Fruit fly (Drosophila melanogaster): ENCODE results near the gene Idgf1.

Gene Idgf1

dm6 chr2L:16445034-16445433 is at the start of gene Idgf1:
Gene Idgf1, plus strand, starts transcription at chr2L:16445278.
- TF ChIP-seq psq (optimal IDR thresholded peaks at IDR 0.05) (no peak), Sin3A (optimal IDR thresholded peaks at IDR 0.05) (no peak), Myc (optimal IDR thresholded peaks at IDR 0.05) (no peak), h (optimal IDR thresholded peaks at IDR 0.05) (no peak), insv (optimal IDR thresholded peaks at IDR 0.05) (no peak), ttk (optimal IDR thresholded peaks at IDR 0.05) (no peak)

- TF ChIP-seq h (optimal IDR thresholded peaks at IDR 0.05), result no peak
- TF ChIP-seq psq (optimal IDR thresholded peaks at IDR 0.05), result no peak
- TF ChIP-seq Myc (optimal IDR thresholded peaks at IDR 0.05), result no peak
- TF ChIP-seq Sin3A (optimal IDR thresholded peaks at IDR 0.05), result no peak
- no peak for TF ChIP-seq ttk (optimal IDR thresholded peaks at IDR 0.05)
- no peak for TF ChIP-seq insv (optimal IDR thresholded peaks at IDR 0.05)
Observed at dm6 chr2L:16397517-16397916, 47.6 kb upstream of the Idgf1 start.

- TF ChIP-seq Sin3A (optimal IDR thresholded peaks at IDR 0.05) (no peak), ttk (optimal IDR thresholded peaks at IDR 0.05) (no peak), psq (optimal IDR thresholded peaks at IDR 0.05) (no peak), h (optimal IDR thresholded peaks at IDR 0.05) (no peak), insv (optimal IDR thresholded peaks at IDR 0.05) (no peak), Myc (optimal IDR thresholded peaks at IDR 0.05) (no peak)
Observed at dm6 chr2L:16402512-16402911, 42.6 kb upstream of the Idgf1 start.

dm6 chr2L:16406523-16406922 is 38.6 kb upstream of the Idgf1 start:
- TF ChIP-seq psq (optimal IDR thresholded peaks at IDR 0.05) (no peak), insv (optimal IDR thresholded peaks at IDR 0.05) (no peak), h (optimal IDR thresholded peaks at IDR 0.05) (no peak), ttk (optimal IDR thresholded peaks at IDR 0.05) (no peak), Myc (optimal IDR thresholded peaks at IDR 0.05) (no peak), Sin3A (optimal IDR thresholded peaks at IDR 0.05) (no peak)

- TF ChIP-seq insv (optimal IDR thresholded peaks at IDR 0.05) (no peak), ttk (optimal IDR thresholded peaks at IDR 0.05) (no peak), Sin3A (optimal IDR thresholded peaks at IDR 0.05) (no peak), h (optimal IDR thresholded peaks at IDR 0.05) (no peak), psq (optimal IDR thresholded peaks at IDR 0.05) (no peak), Myc (optimal IDR thresholded peaks at IDR 0.05) (no peak)
Observed at dm6 chr2L:16407305-16407704, 37.8 kb upstream of the Idgf1 start.

dm6 chr2L:16413772-16414171 is 31.3 kb upstream of the Idgf1 start:
- no peak for TF ChIP-seq Myc (optimal IDR thresholded peaks at IDR 0.05)
- TF ChIP-seq h (optimal IDR thresholded peaks at IDR 0.05), result no peak
- TF ChIP-seq insv (optimal IDR thresholded peaks at IDR 0.05), result no peak
- no peak for TF ChIP-seq Sin3A (optimal IDR thresholded peaks at IDR 0.05)
- TF ChIP-seq ttk (optimal IDR thresholded peaks at IDR 0.05), result no peak
- no peak for TF ChIP-seq psq (optimal IDR thresholded peaks at IDR 0.05)

dm6 chr2L:16422657-16423473 is 22.2 kb upstream of the Idgf1 start:
- TF ChIP-seq Sin3A (optimal IDR thresholded peaks at IDR 0.05) (no peak), ttk (optimal IDR thresholded peaks at IDR 0.05) (no peak), h (optimal IDR thresholded peaks at IDR 0.05) (no peak)

dm6 chr2L:16435637-16436036 is 9.4 kb upstream of the Idgf1 start:
- TF ChIP-seq h (optimal IDR thresholded peaks at IDR 0.05) (no peak), Myc (optimal IDR thresholded peaks at IDR 0.05) (no peak), insv (optimal IDR thresholded peaks at IDR 0.05) (no peak), ttk (optimal IDR thresholded peaks at IDR 0.05) (no peak), psq (optimal IDR thresholded peaks at IDR 0.05) (no peak), Sin3A (optimal IDR thresholded peaks at IDR 0.05) (no peak)

dm6 chr2L:16437945-16438344 is 7.1 kb upstream of the Idgf1 start:
- TF ChIP-seq Sin3A (optimal IDR thresholded peaks at IDR 0.05) (no peak), ttk (optimal IDR thresholded peaks at IDR 0.05) (no peak), Myc (optimal IDR thresholded peaks at IDR 0.05) (no peak), insv (optimal IDR thresholded peaks at IDR 0.05) (no peak), psq (optimal IDR thresholded peaks at IDR 0.05) (no peak), h (optimal IDR thresholded peaks at IDR 0.05) (no peak)

- TF ChIP-seq h (optimal IDR thresholded peaks at IDR 0.05), result no peak
- no peak for TF ChIP-seq Sin3A (optimal IDR thresholded peaks at IDR 0.05)
- no peak for TF ChIP-seq ttk (optimal IDR thresholded peaks at IDR 0.05)
Observed at dm6 chr2L:16442620-16443019, 2.5 kb upstream of the Idgf1 start.

dm6 chr2L:16446975-16447509 is 2.0 kb downstream of the Idgf1 start, which contains the start of gene Idgf2:
Gene Idgf2, plus strand, starts transcription at chr2L:16447330.
- TF ChIP-seq insv (optimal IDR thresholded peaks at IDR 0.05) (no peak), psq (optimal IDR thresholded peaks at IDR 0.05) (no peak), Myc (optimal IDR thresholded peaks at IDR 0.05) (no peak), ttk (optimal IDR thresholded peaks at IDR 0.05) (no peak), Sin3A (optimal IDR thresholded peaks at IDR 0.05) (no peak)

dm6 chr2L:16447875-16448412 is 2.9 kb downstream of the Idgf1 start:
- TF ChIP-seq h (optimal IDR thresholded peaks at IDR 0.05), result no peak
- TF ChIP-seq ttk (optimal IDR thresholded peaks at IDR 0.05), result no peak
